Worm (Caenorhabditis elegans) whole organism, L4 larva: ENCODE data around the gene F21C10.11.

Source experiments
- F26F4.8 ChIP-seq: fragments of 200-800 bp; sonication (Bioruptor generic); conservative IDR thresholded peaks from 2 replicates; pipeline ENCODE4 v1.3.6; 2022; ENCODE audit warnings: missing genetic modification characterization, missing compliant biosample characterization
- lin-13 ChIP-seq: fragments of 150-350 bp; optimal IDR thresholded peaks from 2 replicates; lab custom pipeline; 2014; ENCODE audit warnings: missing biosample characterization, missing genetic modification reagents, missing genetic modification characterization
- nhr-76 ChIP-seq: fragments of 150-350 bp; optimal IDR thresholded peaks from 2 replicates; lab custom pipeline; 2014; ENCODE audit warnings: missing biosample characterization, missing genetic modification characterization
- unc-39 ChIP-seq: sonication (generic microtip); optimal IDR thresholded peaks from 2 replicates; lab custom pipeline; 2017; ENCODE audit warnings: missing biosample characterization, missing genetic modification characterization

DNA sequence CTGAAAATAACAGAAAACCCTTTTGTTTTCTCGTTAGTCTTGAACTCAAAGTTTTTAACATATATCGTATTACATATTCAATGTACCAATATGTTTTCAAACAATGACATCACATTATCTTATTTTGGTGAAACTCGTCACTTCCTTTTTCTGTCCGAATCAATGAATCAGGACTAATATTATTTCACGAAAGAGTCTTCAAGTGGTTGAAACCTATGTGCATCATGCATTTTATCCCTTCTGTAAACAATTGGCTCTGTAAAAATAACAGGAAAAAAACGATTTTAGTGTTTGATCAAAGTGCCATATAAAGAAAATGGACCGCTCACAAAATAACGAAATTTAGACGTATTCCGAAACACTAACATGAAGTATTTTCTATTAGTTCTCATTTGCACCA lies 15.1 kb upstream of the F21C10.11 start, which contains the start of gene F21C10.18:
- TF ChIP-seq lin-13: no peak
- TF ChIP-seq nhr-76 (tag; lab: Kevin White, UChicago): no peak
- TF ChIP-seq unc-39: no peak
- no peak for TF ChIP-seq F26F4.8 (GFP tag; lab: Robert Waterston, UW)
